Fruit fly (Drosophila melanogaster): ENCODE results near the gene bab2.

The bab2 gene

dm6 chr3L:1149230-1149629 is 27.8 kb downstream of the bab2 start:
- TF ChIP-seq vri (GFP tag; optimal IDR thresholded peaks at IDR 0.05) (no peak), spab (GFP tag; optimal IDR thresholded peaks at IDR 0.05) (no peak), acj6 (GFP tag; optimal IDR thresholded peaks at IDR 0.05) (no peak), CG11902 (GFP tag; optimal IDR thresholded peaks at IDR 0.05) (no peak), Met (GFP tag; optimal IDR thresholded peaks at IDR 0.05) (no peak), CG6854 (GFP tag; optimal IDR thresholded peaks at IDR 0.05) (no peak), fd59A (GFP tag; optimal IDR thresholded peaks at IDR 0.05) (no peak), ss (GFP tag; optimal IDR thresholded peaks at IDR 0.05) (no peak), CG6792 (GFP tag; optimal IDR thresholded peaks at IDR 0.05) (no peak), CG8319 (GFP tag; optimal IDR thresholded peaks at IDR 0.05) (no peak), dac (GFP tag; optimal IDR thresholded peaks at IDR 0.05) (no peak), Ets96B (tag; optimal IDR thresholded peaks at IDR 0.05) (no peak), eg (GFP tag; IDR thresholded peaks at IDR 0.05) (peak; percentile 49; the same call in 1 of the 3 replicates), OdsH (GFP tag; optimal IDR thresholded peaks at IDR 0.05) (peak; percentile 20), CG7368 (GFP tag; optimal IDR thresholded peaks at IDR 0.05) (no peak), CG9139 (GFP tag; optimal IDR thresholded peaks at IDR 0.05) (no peak), CG31627 (GFP tag; optimal IDR thresholded peaks at IDR 0.05) (no peak), CG3032 (tag; optimal IDR thresholded peaks at IDR 0.05) (no peak), CG3919 (GFP tag; optimal IDR thresholded peaks at IDR 0.05) (no peak), CG11762 (GFP tag; optimal IDR thresholded peaks at IDR 0.05; ENCODE audit: insufficient read depth) (no peak), CG8632 (GFP tag; optimal IDR thresholded peaks at IDR 0.05) (no peak), fkh (GFP tag; optimal IDR thresholded peaks at IDR 0.05) (no peak), CG6163 (GFP tag; IDR thresholded peaks at IDR 0.05) (no peak), Eip78C (GFP tag) (peak; percentile 36), CG1621 (tag; optimal IDR thresholded peaks at IDR 0.05) (no peak), Sox102F (GFP tag; optimal IDR thresholded peaks at IDR 0.05) (no peak), pdm3 (GFP tag; optimal IDR thresholded peaks at IDR 0.05) (peak; percentile 6), CG32006 (GFP tag; optimal IDR thresholded peaks at IDR 0.05) (peak; percentile 44), CG16779 (tag; optimal IDR thresholded peaks at IDR 0.05) (no peak), esn (GFP tag; optimal IDR thresholded peaks at IDR 0.05) (peak; percentile 11), CG6276 (GFP tag; optimal IDR thresholded peaks at IDR 0.05) (no peak), lz (GFP tag; optimal IDR thresholded peaks at IDR 0.05) (no peak), achi (GFP tag; optimal IDR thresholded peaks at IDR 0.05) (peak; percentile 5), Smox (GFP tag; optimal IDR thresholded peaks at IDR 0.05) (peak; percentile 8), Hr39 (GFP tag; optimal IDR thresholded peaks at IDR 0.05) (no peak), svp (GFP tag) (no peak), CG34406 (GFP tag; optimal IDR thresholded peaks at IDR 0.05) (no peak), CG11294 (GFP tag; IDR thresholded peaks at IDR 0.05) (no peak), Hr4 (GFP tag; optimal IDR thresholded peaks at IDR 0.05) (peak; percentile 39), CG10631 (GFP tag; optimal IDR thresholded peaks at IDR 0.05) (peak; percentile 6), Hr38 (GFP tag; optimal IDR thresholded peaks at IDR 0.05) (no peak), CG8119 (GFP tag; IDR thresholded peaks at IDR 0.05) (no peak), Eip93F (GFP tag; optimal IDR thresholded peaks at IDR 0.05) (no peak), fd85E (GFP tag; optimal IDR thresholded peaks at IDR 0.05) (no peak), dsx (GFP tag; optimal IDR thresholded peaks at IDR 0.05; ENCODE audit: poor library complexity, severe bottlenecking) (no peak), Sox14 (GFP tag; optimal IDR thresholded peaks at IDR 0.05) (no peak), cyc (GFP tag; optimal IDR thresholded peaks at IDR 0.05) (no peak), Sox15 (GFP tag; optimal IDR thresholded peaks at IDR 0.05) (no peak), CG6808 (GFP tag; optimal IDR thresholded peaks at IDR 0.05) (no peak), CG15336 (GFP tag; IDR thresholded peaks at IDR 0.05) (0 out of 2 replicates have a peak, but pooled peaks have one; percentile 40), net (GFP tag; optimal IDR thresholded peaks at IDR 0.05) (peak; percentile 6), Blimp-1 (GFP tag; optimal IDR thresholded peaks at IDR 0.05) (no peak), Gug (GFP tag; IDR thresholded peaks at IDR 0.05) (no peak)
